Worm (Caenorhabditis elegans): ENCODE data around the gene C30H6.9.

DNA sequence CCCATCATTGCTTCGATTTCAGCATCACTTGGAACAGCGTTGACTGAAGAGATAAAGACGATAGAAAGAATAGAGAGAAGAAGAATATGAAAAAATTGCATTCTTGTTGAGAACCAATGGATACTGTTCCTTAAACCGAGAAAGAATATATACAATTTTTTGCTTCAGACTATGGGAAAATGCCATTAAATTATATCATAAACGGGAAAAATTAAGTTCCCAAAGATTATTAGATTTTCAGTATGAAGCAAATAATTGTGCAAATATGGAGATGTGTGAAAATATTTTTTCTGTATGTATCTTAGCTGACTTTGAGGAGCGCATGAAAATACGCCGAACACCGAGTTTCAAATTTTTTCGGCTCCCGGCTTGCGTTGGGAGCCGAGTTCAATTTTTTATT is 27.5 kb upstream of the C30H6.9 start, which contains the start of gene T02D1.9:
- no peak for TF ChIP-seq nhr-76 (tag; optimal IDR thresholded peaks at IDR 0.05)
- TF ChIP-seq pha-4 (tag; optimal IDR thresholded peaks at IDR 0.05): no peak
- no peak for TF ChIP-seq ceh-16 (tag; optimal IDR thresholded peaks at IDR 0.05)
- no peak for TF ChIP-seq ceh-82 (tag; optimal IDR thresholded peaks at IDR 0.05)
- no peak for TF ChIP-seq nhr-12 (tag; optimal IDR thresholded peaks at IDR 0.05)
- TF ChIP-seq nhr-237 (tag; optimal IDR thresholded peaks at IDR 0.05): no peak

All from whole organism, L3 larva.